Worm (Caenorhabditis elegans) whole organism, L3 larva: ENCODE measurements around the gene ZC204.17.

Source experiments
- R02D3.7 ChIP-seq: fragments of 150-350 bp; optimal IDR thresholded peaks from 2 replicates; lab custom pipeline; 2014; ENCODE audit warnings: missing biosample characterization, missing genetic modification characterization
- ceh-82 ChIP-seq: fragments of 150-350 bp; optimal IDR thresholded peaks from 2 replicates; lab custom pipeline; 2014; ENCODE audit warnings: missing biosample characterization, missing genetic modification characterization
- daf-12 ChIP-seq: fragments of 150-350 bp; optimal IDR thresholded peaks from 2 replicates; lab custom pipeline; 2014; ENCODE audit warnings: missing biosample characterization, missing genetic modification reagents, missing genetic modification characterization
- elt-1 ChIP-seq: fragments of 150-350 bp; optimal IDR thresholded peaks from 2 replicates; lab custom pipeline; 2014; ENCODE audit warnings: missing biosample characterization, missing genetic modification characterization
- elt-2 ChIP-seq: sonication (generic microtip); optimal IDR thresholded peaks from 2 replicates; lab custom pipeline; 2016; ENCODE audit warnings: missing genetic modification reagents, mild to moderate bottlenecking, missing genetic modification characterization, missing compliant biosample characterization
- elt-3 ChIP-seq, 3 experiments: fragments of 150-350 bp in 1 of 3; sonication (generic microtip) in 2 of 3; optimal IDR thresholded peaks; 2 replicates in 2 of 3; 4 replicates in 1 of 3; lab custom pipeline; 2014 to 2017; ENCODE audit warnings: missing biosample characterization in 3 of 3, missing genetic modification characterization in 3 of 3
- fkh-10 ChIP-seq: sonication (generic microtip); optimal IDR thresholded peaks from 2 replicates; lab custom pipeline; 2017; ENCODE audit warnings: missing biosample characterization, missing genetic modification reagents, missing genetic modification characterization
- fkh-2 ChIP-seq: fragments of 150-350 bp; optimal IDR thresholded peaks from 2 replicates; lab custom pipeline; 2014; ENCODE audit warnings: missing biosample characterization, missing genetic modification reagents, missing genetic modification characterization
- lin-15B ChIP-seq: fragments of 150-350 bp; optimal IDR thresholded peaks from 2 replicates; lab custom pipeline; 2014; ENCODE audit warnings: missing biosample characterization, missing genetic modification characterization
- lsy-12 ChIP-seq: sonication (generic microtip); optimal IDR thresholded peaks from 2 replicates; lab custom pipeline; 2016; ENCODE audit warnings: mild to moderate bottlenecking, missing genetic modification characterization, missing compliant biosample characterization
- mdl-1 ChIP-seq: fragments of 150-350 bp; optimal IDR thresholded peaks from 2 replicates; lab custom pipeline; 2014; ENCODE audit warnings: missing biosample characterization, missing genetic modification characterization
- mml-1 ChIP-seq: fragments of 150-350 bp; sonication (generic microtip); optimal IDR thresholded peaks from 3 replicates; lab custom pipeline; 2014; ENCODE audit warnings: missing biosample characterization, missing genetic modification characterization
- nfya-1 ChIP-seq: sonication (generic microtip); optimal IDR thresholded peaks from 2 replicates; lab custom pipeline; 2017; ENCODE audit warnings: missing genetic modification characterization, mild to moderate bottlenecking, missing compliant biosample characterization, antibody characterized with exemption, moderate library complexity; ENCODE audit not compliant: insufficient read depth
- nhr-12 ChIP-seq: fragments of 150-350 bp; optimal IDR thresholded peaks from 2 replicates; lab custom pipeline; 2014; ENCODE audit warnings: missing biosample characterization, missing genetic modification characterization
- nhr-237 ChIP-seq: fragments of 150-350 bp; optimal IDR thresholded peaks from 2 replicates; lab custom pipeline; 2014; ENCODE audit warnings: missing biosample characterization, missing genetic modification characterization
- nhr-76 ChIP-seq: fragments of 150-350 bp; sonication (generic microtip); optimal IDR thresholded peaks from 5 replicates; lab custom pipeline; 2014; ENCODE audit warnings: missing biosample characterization, missing genetic modification characterization
- nhr-77 ChIP-seq: fragments of 150-350 bp; optimal IDR thresholded peaks from 2 replicates; lab custom pipeline; 2014; ENCODE audit warnings: missing biosample characterization, missing genetic modification characterization
- pha-4 ChIP-seq: fragments of 150-350 bp; optimal IDR thresholded peaks from 2 replicates; lab custom pipeline; 2014; ENCODE audit warnings: missing biosample characterization, missing genetic modification reagents, missing genetic modification characterization
- pqm-1 ChIP-seq: fragments of 150-350 bp; optimal IDR thresholded peaks from 2 replicates; lab custom pipeline; 2017; ENCODE audit warnings: missing biosample characterization, missing genetic modification characterization, inconsistent platforms
- tbx-2 ChIP-seq: sonication (generic microtip); optimal IDR thresholded peaks from 2 replicates; lab custom pipeline; 2016; ENCODE audit warnings: mild to moderate bottlenecking, missing genetic modification characterization, missing compliant biosample characterization
- unc-39 ChIP-seq: sonication (generic microtip); optimal IDR thresholded peaks from 4 replicates; lab custom pipeline; 2017; ENCODE audit warnings: missing biosample characterization, missing genetic modification characterization
- unc-62 ChIP-seq: fragments of 150-350 bp; sonication (generic microtip); optimal IDR thresholded peaks from 4 replicates; lab custom pipeline; 2014; ENCODE audit warnings: missing biosample characterization, missing genetic modification reagents, missing genetic modification characterization
- ztf-11 ChIP-seq: fragments of 150-350 bp; optimal IDR thresholded peaks from 2 replicates; lab custom pipeline; 2014; ENCODE audit warnings: missing biosample characterization, missing genetic modification characterization
- ztf-4 ChIP-seq: fragments of 150-350 bp; optimal IDR thresholded peaks from 2 replicates; lab custom pipeline; 2014; ENCODE audit warnings: missing biosample characterization, missing genetic modification characterization

The ZC204.17 gene

DNA sequence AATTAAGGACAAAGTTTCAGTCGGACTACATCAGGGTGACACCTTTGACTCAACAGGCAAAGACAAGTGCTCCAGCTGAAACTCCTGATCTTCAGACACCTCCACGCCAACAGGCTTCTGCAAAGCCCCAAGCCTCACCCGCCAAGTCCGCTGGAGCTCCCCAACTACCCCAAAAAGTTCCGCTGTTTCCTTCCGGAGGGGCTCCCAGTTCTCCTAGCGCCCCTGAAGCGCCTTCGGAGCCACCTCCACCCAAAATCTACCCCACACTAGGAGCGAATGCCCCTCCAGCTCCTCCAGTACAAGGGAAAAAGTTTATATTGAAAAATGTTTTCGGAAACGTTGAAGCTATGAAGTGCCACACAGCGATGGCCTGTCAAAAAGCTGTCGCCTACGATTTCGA lies 43.0 kb downstream of the ZC204.17 start:
- TF ChIP-seq pha-4, result no peak
- TF ChIP-seq mml-1 (tag; lab: Kevin White, UChicago), result no peak
- no peak for TF ChIP-seq nhr-12
- TF ChIP-seq daf-12 (tag; lab: Kevin White, UChicago), result no peak
- no peak for TF ChIP-seq fkh-10 (GFP tag; lab: Kevin White, UChicago)
- TF ChIP-seq elt-1 (tag; lab: Kevin White, UChicago), result no peak

ce11 chrII:1601507-1601906 lies 44.6 kb downstream of the ZC204.17 start, which contains the start of gene bath-47:
bath-47 (plus strand) TSS chrII:1601811.
- peak; percentile 59 for TF ChIP-seq elt-2 (tag; lab: Kevin White, UChicago)
- TF ChIP-seq mdl-1 (tag; lab: Kevin White, UChicago), result no peak
- TF ChIP-seq fkh-2, result no peak
- peak; percentile 36 for TF ChIP-seq pqm-1 (tag; lab: Kevin White, UChicago)

- TF ChIP-seq elt-2 (tag; lab: Kevin White, UChicago) (no peak), fkh-10 (GFP tag; lab: Kevin White, UChicago) (no peak), unc-39 (tag; lab: Kevin White, UChicago) (no peak), nhr-77 (tag; lab: Kevin White, UChicago) (no peak), ceh-82 (tag; lab: Kevin White, UChicago) (no peak), elt-3 (tag; optimal IDR thresholded peaks at IDR 0.05; lab: Kevin White, UChicago) (no peak), nfya-1 (no peak), nhr-76 (tag; lab: Kevin White, UChicago) (no peak), daf-12 (tag; lab: Kevin White, UChicago) (no peak), nhr-237 (no peak), fkh-2 (no peak)
Observed at ce11 chrII:1600661-1601060, 45.4 kb downstream of the ZC204.17 start, which contains the start of gene bath-26. bath-26 (minus strand) TSS chrII:1600761.

ce11 chrII:1597101-1598088 lies 48.7 kb downstream of the ZC204.17 start, which contains the start of gene bath-46:
bath-46 (plus strand) TSS chrII:1597906.
- TF ChIP-seq ztf-4 (tag; lab: Kevin White, UChicago) (no peak), nhr-12 (no peak), tbx-2 (no peak), lsy-12 (tag; lab: Kevin White, UChicago) (no peak), lin-15B (tag; lab: Kevin White, UChicago) (no peak), unc-39 (tag; lab: Kevin White, UChicago) (no peak), daf-12 (tag; lab: Kevin White, UChicago) (no peak), R02D3.7 (no peak), mdl-1 (tag; lab: Kevin White, UChicago) (no peak), elt-2 (tag; lab: Kevin White, UChicago) (peak; percentile 73), ztf-11 (tag; lab: Kevin White, UChicago) (no peak), nhr-237 (no peak), nhr-76 (tag; lab: Kevin White, UChicago) (no peak), unc-62 (GFP tag; lab: Kevin White, UChicago) (no peak), pqm-1 (tag; lab: Kevin White, UChicago) (peak; percentile 49), nhr-77 (tag; lab: Kevin White, UChicago) (no peak)
- TF ChIP-seq, all 47 proteins: peak for 2
